Worm (Caenorhabditis elegans): Measurements from ENCODE around the gene mboa-6.

ce11 chrIII:1921136-1921680, 40.5 kb downstream of the mboa-6 start:
- no peak for TF ChIP-seq T22C8.4 (GFP tag; IDR thresholded peaks at IDR 0.05)
- TF ChIP-seq med-1 (GFP tag; optimal IDR thresholded peaks at IDR 0.05; ENCODE audit: insufficient read depth): no peak
- no peak for TF ChIP-seq tab-1 (GFP tag; IDR thresholded peaks at IDR 0.05)

Measured in whole organism, midembryonic.